Worm (Caenorhabditis elegans) whole organism, L1 larva: ENCODE measurements around the gene sdz-5.

Experiments
- fos-1 ChIP-seq: fragments of 150-350 bp; optimal IDR thresholded peaks from 2 replicates; lab custom pipeline; 2014; ENCODE audit warnings: missing biosample characterization, missing genetic modification characterization
- unc-130 ChIP-seq: fragments of 150-350 bp; optimal IDR thresholded peaks from 2 replicates; lab custom pipeline; 2017; ENCODE audit warnings: missing biosample characterization, missing genetic modification characterization, inconsistent platforms

DNA sequence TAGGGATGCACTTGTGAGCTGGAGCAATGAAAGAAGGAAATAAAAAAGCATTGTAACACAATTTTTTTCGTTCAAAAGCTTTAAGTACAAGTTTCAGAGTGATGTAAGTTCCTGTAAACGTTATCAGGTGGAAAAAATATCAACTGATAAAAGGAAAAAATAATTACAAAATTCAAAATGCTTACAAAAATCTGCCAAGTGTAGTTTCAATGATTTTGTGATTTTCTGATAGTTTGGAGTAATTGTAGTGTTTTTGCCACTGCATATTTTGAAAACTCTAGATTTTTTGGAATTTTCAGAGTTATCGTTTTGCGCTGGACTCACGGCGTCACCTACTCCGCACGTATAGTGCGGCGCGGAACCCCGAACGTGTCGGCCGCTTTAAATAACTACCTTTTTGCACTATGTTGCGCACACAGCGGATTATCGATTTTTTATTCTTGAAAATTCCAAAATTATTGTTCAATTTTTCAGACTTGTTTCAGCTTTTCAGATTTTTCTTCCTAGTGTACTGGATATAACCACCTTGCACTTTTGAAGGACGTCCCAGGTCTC is 15.0 kb downstream of the sdz-5 start, which contains the start of gene clec-2:
- no peak for TF ChIP-seq fos-1 (tag; lab: Kevin White, UChicago)
- TF ChIP-seq unc-130 (tag; lab: Kevin White, UChicago), result no peak
